Worm (Caenorhabditis elegans) whole organism, L2 larva: ENCODE results near the gene gly-6.
A peak's percentile ranks its signal among the peaks of the same experiment; 100 is the strongest.

Source experiments
- C34F6.9 ChIP-seq: fragments of 150-350 bp; optimal IDR thresholded peaks from 2 replicates; lab custom pipeline; 2014; ENCODE audit warnings: missing biosample characterization, missing genetic modification characterization
- F13H6.1 ChIP-seq: sonication (generic microtip); optimal IDR thresholded peaks from 2 replicates; lab custom pipeline; 2016; ENCODE audit warnings: missing genetic modification characterization, missing compliant biosample characterization
- Y55F3AM.14 ChIP-seq: fragments of 200-800 bp; sonication (Bioruptor generic); optimal IDR thresholded peaks from 2 replicates; lab custom pipeline; 2018; ENCODE audit warnings: mild to moderate bottlenecking, missing genetic modification characterization, missing compliant biosample characterization
- aly-2 ChIP-seq: fragments of 150-350 bp; optimal IDR thresholded peaks from 2 replicates; lab custom pipeline; 2014; ENCODE audit warnings: missing biosample characterization, missing genetic modification characterization
- ama-1 ChIP-seq: fragments of 150-350 bp; optimal IDR thresholded peaks from 2 replicates; lab custom pipeline; 2018; ENCODE audit warnings: inconsistent platforms
- blmp-1 ChIP-seq: sonication (generic microtip); optimal IDR thresholded peaks from 2 replicates; lab custom pipeline; 2017; ENCODE audit warnings: missing genetic modification characterization, mild to moderate bottlenecking, missing compliant biosample characterization, antibody characterized with exemption, moderate library complexity; ENCODE audit not compliant: insufficient read depth
- ceh-16 ChIP-seq: fragments of 150-350 bp; optimal IDR thresholded peaks from 2 replicates; lab custom pipeline; 2014; ENCODE audit warnings: missing biosample characterization, missing genetic modification characterization
- ceh-82 ChIP-seq: fragments of 150-350 bp; optimal IDR thresholded peaks from 2 replicates; lab custom pipeline; 2014; ENCODE audit warnings: missing biosample characterization, missing genetic modification characterization
- crh-2 ChIP-seq: sonication (generic microtip); optimal IDR thresholded peaks from 2 replicates; lab custom pipeline; 2017; ENCODE audit warnings: missing biosample characterization, missing genetic modification characterization
- dmd-4 ChIP-seq: sonication (generic microtip); optimal IDR thresholded peaks from 2 replicates; lab custom pipeline; 2017; ENCODE audit warnings: missing biosample characterization, missing genetic modification characterization
- egl-27 ChIP-seq: sonication (generic microtip); optimal IDR thresholded peaks from 3 replicates; lab custom pipeline; 2017; ENCODE audit warnings: missing biosample characterization, missing genetic modification reagents, missing genetic modification characterization
- elt-3 ChIP-seq: sonication (generic microtip); optimal IDR thresholded peaks from 2 replicates; lab custom pipeline; 2017; ENCODE audit warnings: missing biosample characterization, missing genetic modification characterization
- fos-1 ChIP-seq: fragments of 150-350 bp; optimal IDR thresholded peaks from 2 replicates; lab custom pipeline; 2014; ENCODE audit warnings: missing biosample characterization, missing genetic modification characterization
- gmeb-1 ChIP-seq: fragments of 150-350 bp; optimal IDR thresholded peaks from 2 replicates; lab custom pipeline; 2014; ENCODE audit warnings: missing biosample characterization, missing genetic modification characterization
- lin-11 ChIP-seq: fragments of 150-350 bp; sonication (generic microtip); optimal IDR thresholded peaks from 2 replicates; lab custom pipeline; 2014; ENCODE audit warnings: missing biosample characterization, missing genetic modification characterization, inconsistent platforms, mixed read lengths
- lin-13 ChIP-seq: fragments of 150-350 bp; optimal IDR thresholded peaks from 2 replicates; lab custom pipeline; 2014; ENCODE audit warnings: missing biosample characterization, missing genetic modification reagents, missing genetic modification characterization
- lin-39 ChIP-seq: fragments of 150-350 bp; optimal IDR thresholded peaks from 2 replicates; lab custom pipeline; 2014; ENCODE audit warnings: missing biosample characterization, missing genetic modification reagents, missing genetic modification characterization
- lsy-2 ChIP-seq, 2 experiments: fragments of 150-350 bp in 1 of 2; sonication (generic microtip) in 1 of 2; optimal IDR thresholded peaks; 2 replicates each; lab custom pipeline; 2014 to 2017; ENCODE audit warnings: missing biosample characterization in 2 of 2, missing genetic modification characterization in 2 of 2
- mbf-1 ChIP-seq: sonication (generic microtip); optimal IDR thresholded peaks from 2 replicates; lab custom pipeline; 2017; ENCODE audit warnings: missing biosample characterization, missing genetic modification characterization
- nhr-10 ChIP-seq: sonication (generic microtip); optimal IDR thresholded peaks from 2 replicates; lab custom pipeline; 2017; ENCODE audit warnings: missing biosample characterization, missing genetic modification characterization
- nhr-11 ChIP-seq: fragments of 150-350 bp; optimal IDR thresholded peaks from 2 replicates; lab custom pipeline; 2014; ENCODE audit warnings: missing biosample characterization, missing genetic modification characterization
- nhr-12 ChIP-seq: fragments of 150-350 bp; optimal IDR thresholded peaks from 2 replicates; lab custom pipeline; 2014; ENCODE audit warnings: missing biosample characterization, missing genetic modification characterization
- nhr-129 ChIP-seq: fragments of 150-350 bp; optimal IDR thresholded peaks from 2 replicates; lab custom pipeline; 2014; ENCODE audit warnings: missing biosample characterization, missing genetic modification characterization
- nhr-21 ChIP-seq: fragments of 150-350 bp; optimal IDR thresholded peaks from 2 replicates; lab custom pipeline; 2014; ENCODE audit warnings: missing biosample characterization, missing genetic modification characterization
- nhr-23 ChIP-seq: fragments of 150-350 bp; optimal IDR thresholded peaks from 2 replicates; lab custom pipeline; 2014; ENCODE audit warnings: missing biosample characterization, missing genetic modification reagents, missing genetic modification characterization
- nhr-237 ChIP-seq: fragments of 150-350 bp; optimal IDR thresholded peaks from 2 replicates; lab custom pipeline; 2014; ENCODE audit warnings: missing biosample characterization, missing genetic modification characterization
- nhr-25 ChIP-seq: fragments of 150-350 bp; sonication (generic microtip); optimal IDR thresholded peaks from 3 replicates; lab custom pipeline; 2014; ENCODE audit warnings: missing biosample characterization, missing genetic modification characterization
- nhr-6 ChIP-seq: fragments of 150-350 bp; optimal IDR thresholded peaks from 2 replicates; lab custom pipeline; 2014; ENCODE audit warnings: missing biosample characterization, missing genetic modification characterization
- nhr-77 ChIP-seq: fragments of 150-350 bp; optimal IDR thresholded peaks from 2 replicates; lab custom pipeline; 2014; ENCODE audit warnings: missing biosample characterization, missing genetic modification characterization
- peb-1 ChIP-seq: fragments of 150-350 bp; optimal IDR thresholded peaks from 2 replicates; lab custom pipeline; 2014; ENCODE audit warnings: missing biosample characterization, missing genetic modification characterization
- sem-4 ChIP-seq: fragments of 150-350 bp; optimal IDR thresholded peaks from 2 replicates; lab custom pipeline; 2014; ENCODE audit warnings: missing biosample characterization, missing genetic modification reagents, missing genetic modification characterization
- skn-1 ChIP-seq: sonication (generic microtip); optimal IDR thresholded peaks from 2 replicates; lab custom pipeline; 2017; ENCODE audit warnings: missing biosample characterization, missing genetic modification characterization
- sma-3 ChIP-seq: sonication (generic microtip); optimal IDR thresholded peaks from 2 replicates; lab custom pipeline; 2016; ENCODE audit warnings: missing genetic modification reagents, missing genetic modification characterization, missing compliant biosample characterization
- sma-9 ChIP-seq, 2 experiments: fragments of 150-350 bp in 1 of 2; sonication (generic microtip) in 1 of 2; optimal IDR thresholded peaks; 2 replicates each; lab custom pipeline; 2014 to 2016; ENCODE audit warnings: missing genetic modification characterization in 2 of 2, mild to moderate bottlenecking in 1 of 2, missing biosample characterization in 1 of 2, missing compliant biosample characterization in 1 of 2, missing genetic modification reagents in 1 of 2, moderate library complexity in 1 of 2
- snpc-4 ChIP-seq: fragments of 150-350 bp; optimal IDR thresholded peaks from 2 replicates; lab custom pipeline; 2014; ENCODE audit warnings: missing biosample characterization, missing genetic modification characterization
- unc-39 ChIP-seq: fragments of 150-350 bp; optimal IDR thresholded peaks from 2 replicates; lab custom pipeline; 2014; ENCODE audit warnings: missing biosample characterization, missing genetic modification characterization
- unc-55 ChIP-seq: fragments of 150-350 bp; sonication (generic microtip); optimal IDR thresholded peaks from 3 replicates; lab custom pipeline; 2014; ENCODE audit warnings: missing biosample characterization, missing genetic modification reagents, missing genetic modification characterization
- unc-62 ChIP-seq: fragments of 150-350 bp; optimal IDR thresholded peaks from 2 replicates; lab custom pipeline; 2014; ENCODE audit warnings: missing biosample characterization, missing genetic modification reagents, missing genetic modification characterization
- zag-1 ChIP-seq: fragments of 150-350 bp; optimal IDR thresholded peaks from 2 replicates; lab custom pipeline; 2014; ENCODE audit warnings: missing biosample characterization, missing genetic modification characterization
- ztf-1 ChIP-seq: fragments of 200-800 bp; sonication (Bioruptor generic); conservative IDR thresholded peaks from 2 replicates; pipeline ENCODE4 v1.3.6; 2022; ENCODE audit warnings: missing genetic modification characterization, missing compliant biosample characterization
- ztf-4 ChIP-seq: fragments of 150-350 bp; optimal IDR thresholded peaks from 2 replicates; lab custom pipeline; 2014; ENCODE audit warnings: missing biosample characterization, missing genetic modification characterization

The gly-6 gene

DNA sequence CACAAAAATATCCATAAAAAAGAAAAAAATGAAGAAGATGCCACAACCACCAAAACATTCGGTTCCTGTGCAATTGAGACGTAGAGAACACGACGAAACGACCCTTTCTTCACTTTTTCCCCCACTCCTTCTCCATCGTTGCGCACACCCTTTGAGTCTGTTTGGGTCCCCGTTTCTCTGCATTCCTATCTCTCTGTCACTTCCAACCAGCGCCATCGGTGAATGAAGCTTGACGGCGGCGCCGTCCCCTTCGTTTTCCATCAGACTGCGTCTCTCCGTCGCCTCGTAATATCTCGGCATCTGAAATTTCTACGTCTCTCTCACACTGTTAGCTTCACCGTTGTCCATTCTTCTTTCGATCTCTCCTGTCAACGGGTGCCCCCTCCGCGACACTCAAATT lies 4.6 kb upstream of the gly-6 start:
- peak; percentile 48 for TF ChIP-seq F13H6.1 (tag; lab: Kevin White, UChicago)
- TF ChIP-seq nhr-10 (tag; lab: Kevin White, UChicago) = no peak
- TF ChIP-seq ztf-1 (GFP tag; lab: Robert Waterston, UW) = no peak
- TF ChIP-seq lin-11 (tag; lab: Kevin White, UChicago) = no peak
- no peak for TF ChIP-seq nhr-25 (tag; lab: Kevin White, UChicago)
- no peak for TF ChIP-seq lin-13 (GFP tag; lab: Kevin White, UChicago)
- no peak for TF ChIP-seq nhr-237
- peak in 1 of 2 experiments; percentile 48 for TF ChIP-seq lsy-2 (tag; optimal IDR thresholded peaks at IDR 0.05; lab: Kevin White, UChicago)
- TF ChIP-seq Y55F3AM.14 (GFP tag; lab: Kevin White, UChicago) = no peak
- no peak for TF ChIP-seq egl-27
- TF ChIP-seq dmd-4 (tag; lab: Kevin White, UChicago) = no peak
- peak; percentile 85 for TF ChIP-seq unc-55 (GFP tag; lab: Kevin White, UChicago)
- no peak for TF ChIP-seq peb-1 (tag; lab: Kevin White, UChicago)
- TF ChIP-seq crh-2 = no peak
- peak; percentile 46 for TF ChIP-seq sem-4
- peak; percentile 64 for TF ChIP-seq C34F6.9 (tag; lab: Kevin White, UChicago)
- TF ChIP-seq nhr-129 (tag; lab: Kevin White, UChicago) = peak; percentile 49
- no peak for TF ChIP-seq mbf-1 (tag; lab: Kevin White, UChicago)
- no peak for TF ChIP-seq nhr-11
- no peak for TF ChIP-seq ceh-16
- peak; percentile 34 for TF ChIP-seq zag-1
- TF ChIP-seq nhr-6 (tag; lab: Kevin White, UChicago) = no peak
- no peak for TF ChIP-seq elt-3 (tag; lab: Kevin White, UChicago)
- no peak for TF ChIP-seq nhr-23 (tag; lab: Kevin White, UChicago)
- no peak for TF ChIP-seq nhr-21 (tag; lab: Kevin White, UChicago)
- TF ChIP-seq, all 48 proteins: peak for 7

DNA sequence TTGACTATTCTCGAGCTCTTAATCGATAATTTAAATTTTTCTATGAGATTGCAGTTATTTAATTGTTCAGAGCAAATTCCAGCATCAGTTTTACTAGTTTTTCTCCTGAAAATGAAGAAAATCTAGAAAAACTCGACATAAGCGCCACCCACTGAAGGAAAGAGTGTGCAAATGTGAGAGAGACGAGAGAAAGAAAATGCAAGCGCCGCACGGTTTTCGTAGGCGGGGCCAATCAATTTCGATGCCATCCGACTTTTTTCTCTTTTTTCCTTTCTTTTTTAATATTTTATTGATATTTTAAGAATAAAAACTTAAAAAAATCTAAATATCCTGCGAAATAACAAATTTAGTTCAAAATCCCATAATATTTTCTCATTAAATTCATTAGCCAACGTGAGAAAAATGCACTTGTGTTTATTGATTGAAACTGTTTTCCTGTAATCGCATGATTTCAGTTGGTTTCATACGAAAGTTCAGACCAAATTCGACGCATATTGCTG lies 1.6 kb upstream of the gly-6 start, which contains the start of gene cdk-12:
Gene cdk-12, plus strand, starts transcription at position 450 of the 500 bp plus-strand sequence.
- no peak for TF ChIP-seq sem-4
- no peak for TF ChIP-seq nhr-10 (tag; lab: Kevin White, UChicago)
- no peak for TF ChIP-seq nhr-237
- peak; percentile 75 for TF ChIP-seq C34F6.9 (tag; lab: Kevin White, UChicago)
- TF ChIP-seq nhr-25 (tag; lab: Kevin White, UChicago) = no peak
- TF ChIP-seq unc-55 (GFP tag; lab: Kevin White, UChicago) = peak; percentile 73
- peak; percentile 39 for TF ChIP-seq sma-9 (GFP tag; optimal IDR thresholded peaks at IDR 0.05; lab: Kevin White, UChicago)
- no peak for TF ChIP-seq sma-9 (tag; optimal IDR thresholded peaks at IDR 0.05; lab: Kevin White, UChicago)
- peak; percentile 38 for TF ChIP-seq gmeb-1
- peak; percentile 26 for TF ChIP-seq lin-13 (GFP tag; lab: Kevin White, UChicago)
- no peak for TF ChIP-seq blmp-1 (tag; lab: Kevin White, UChicago)
- TF ChIP-seq lsy-2 (tag; optimal IDR thresholded peaks at IDR 0.05; lab: Kevin White, UChicago) = peak in 1 of 2 experiments; percentile 65
- TF ChIP-seq nhr-129 (tag; lab: Kevin White, UChicago) = peak; percentile 3
- no peak for TF ChIP-seq nhr-12 (tag; lab: Kevin White, UChicago)
- TF ChIP-seq dmd-4 (tag; lab: Kevin White, UChicago) = no peak
- no peak for TF ChIP-seq skn-1
- TF ChIP-seq F13H6.1 (tag; lab: Kevin White, UChicago) = peak; percentile 16
- peak; percentile 47 for TF ChIP-seq crh-2
- peak; percentile 3 for TF ChIP-seq sma-3 (GFP tag; lab: Kevin White, UChicago)
- TF ChIP-seq snpc-4 (tag; lab: Kevin White, UChicago) = peak; percentile 34

DNA sequence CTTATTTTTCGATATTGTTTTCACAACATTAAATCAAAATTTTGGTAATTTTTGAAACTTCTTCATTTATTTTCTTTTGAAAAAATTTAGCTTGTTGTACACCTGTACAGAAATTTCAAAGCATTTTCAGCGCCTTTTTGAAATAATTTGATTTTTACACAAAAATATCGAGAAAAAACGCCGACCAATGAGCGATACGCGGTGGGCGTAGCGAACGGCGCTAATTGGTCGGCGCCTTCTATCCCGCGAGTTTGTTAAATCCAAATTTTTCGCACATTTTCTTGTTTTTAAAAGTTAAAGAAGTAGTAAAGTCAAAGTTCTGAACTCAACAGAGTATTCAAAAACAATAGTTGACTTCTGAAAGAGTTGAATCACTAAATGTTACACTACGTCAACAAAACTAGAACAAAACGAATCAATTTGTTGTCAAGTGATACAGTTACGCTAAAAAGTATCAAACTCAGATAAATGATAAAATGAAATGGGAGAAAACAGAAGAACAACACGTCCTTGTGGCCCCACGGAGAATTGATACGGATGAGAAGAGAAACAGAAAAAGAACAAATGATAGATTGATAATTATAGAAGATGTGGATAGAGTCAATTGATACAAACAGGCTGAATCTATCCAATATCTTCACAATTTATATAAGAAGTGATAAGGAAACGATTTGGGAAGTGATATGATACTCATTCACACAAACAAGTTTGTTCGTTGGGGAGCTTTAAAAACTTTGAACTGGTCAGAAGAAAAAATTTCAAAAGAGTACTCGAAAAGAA lies 2.6 kb downstream of the gly-6 start:
- TF ChIP-seq ztf-1 (GFP tag; lab: Robert Waterston, UW) = no peak
- TF ChIP-seq blmp-1 (tag; lab: Kevin White, UChicago) = peak; percentile 66
- TF ChIP-seq lsy-2 (tag; optimal IDR thresholded peaks at IDR 0.05; lab: Kevin White, UChicago) = no peak
- TF ChIP-seq nhr-25 (tag; lab: Kevin White, UChicago) = peak; percentile 26
- no peak for TF ChIP-seq elt-3 (tag; lab: Kevin White, UChicago)
- no peak for TF ChIP-seq nhr-237
- TF ChIP-seq snpc-4 (tag; lab: Kevin White, UChicago) = no peak
- TF ChIP-seq nhr-21 (tag; lab: Kevin White, UChicago) = peak; percentile 38
- TF ChIP-seq F13H6.1 (tag; lab: Kevin White, UChicago) = no peak
- TF ChIP-seq nhr-12 (tag; lab: Kevin White, UChicago) = no peak
- no peak for TF ChIP-seq mbf-1 (tag; lab: Kevin White, UChicago)
- TF ChIP-seq dmd-4 (tag; lab: Kevin White, UChicago) = no peak
- TF ChIP-seq crh-2 = peak; percentile 12
- no peak for TF ChIP-seq unc-62
- TF ChIP-seq unc-39 (tag; lab: Kevin White, UChicago) = no peak
- TF ChIP-seq nhr-77 (tag; lab: Kevin White, UChicago) = no peak
- no peak for TF ChIP-seq lin-39 (tag; lab: Kevin White, UChicago)
- TF ChIP-seq fos-1 (tag; lab: Kevin White, UChicago) = peak; percentile 33
- no peak for TF ChIP-seq skn-1
- no peak for TF ChIP-seq aly-2 (tag; lab: Kevin White, UChicago)
- TF ChIP-seq zag-1 = no peak
- TF ChIP-seq ceh-82 = no peak
- TF ChIP-seq nhr-10 (tag; lab: Kevin White, UChicago) = no peak
- no peak for TF ChIP-seq ztf-4 (tag; lab: Kevin White, UChicago)
- TF ChIP-seq ama-1 (lab: Kevin White, UChicago) = no peak
